Worm (Caenorhabditis elegans) whole organism, L1 larva: ENCODE measurements around the gene nspb-3.

ENCODE experiments used
- ama-1 ChIP-seq: fragments of 150-350 bp; optimal IDR thresholded peaks from 2 replicates; lab custom pipeline; 2014
- egl-27 ChIP-seq, 2 experiments: fragments of 150-350 bp in 1 of 2; sonication (generic microtip); optimal IDR thresholded peaks; 3 replicates each; lab custom pipeline; 2017 to 2018; ENCODE audit warnings: missing biosample characterization in 2 of 2, missing genetic modification characterization in 2 of 2, missing genetic modification reagents in 2 of 2
- lir-3 ChIP-seq: sonication (generic microtip); optimal IDR thresholded peaks from 2 replicates; lab custom pipeline; 2016; ENCODE audit warnings: mild to moderate bottlenecking, missing genetic modification characterization, moderate library complexity, missing compliant biosample characterization; ENCODE audit not compliant: poor library complexity
- nhr-76 ChIP-seq: sonication (generic microtip); optimal IDR thresholded peaks from 2 replicates; lab custom pipeline; 2017; ENCODE audit warnings: missing biosample characterization, missing genetic modification characterization
- pax-3 ChIP-seq: fragments of 200-800 bp; sonication (Bioruptor generic); optimal IDR thresholded peaks from 2 replicates; lab custom pipeline; 2018; ENCODE audit warnings: mild to moderate bottlenecking, missing genetic modification characterization, moderate library complexity, missing compliant biosample characterization
- skn-1 ChIP-seq: fragments of 150-350 bp; optimal IDR thresholded peaks from 2 replicates; lab custom pipeline; 2014; ENCODE audit warnings: missing biosample characterization, missing genetic modification characterization
- unc-86 ChIP-seq: sonication (generic microtip); optimal IDR thresholded peaks from 2 replicates; lab custom pipeline; 2016; ENCODE audit warnings: missing genetic modification characterization, missing compliant biosample characterization
- zag-1 ChIP-seq: fragments of 150-350 bp; optimal IDR thresholded peaks from 2 replicates; lab custom pipeline; 2014; ENCODE audit warnings: missing biosample characterization, missing genetic modification characterization
- ztf-11 ChIP-seq, 2 experiments: sonication (generic microtip); optimal IDR thresholded peaks; 2 replicates each; lab custom pipeline; 2016 to 2017; ENCODE audit warnings: missing genetic modification characterization in 2 of 2, missing biosample characterization in 1 of 2, missing compliant biosample characterization in 1 of 2

DNA sequence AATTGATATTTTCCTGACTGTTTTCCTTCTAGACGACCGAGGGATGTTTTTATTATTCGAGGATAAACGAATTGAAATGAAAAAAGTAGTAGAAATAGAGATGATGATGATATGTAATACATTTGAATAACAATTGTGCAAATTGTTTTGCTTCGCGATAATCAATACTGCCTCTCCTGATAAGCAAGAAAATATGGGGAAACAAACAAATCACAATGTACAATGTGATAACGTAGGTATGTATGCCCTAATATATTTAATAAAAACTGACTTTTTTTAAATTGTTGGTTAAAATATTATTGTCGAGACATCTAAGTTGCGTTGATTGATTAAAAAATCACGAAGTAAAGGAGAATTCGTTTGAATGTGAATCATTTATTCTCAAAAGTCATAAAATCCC lies 33.0 kb upstream of the nspb-3 start, which contains the start of gene cest-5.2:
- TF ChIP-seq egl-27 (tag; optimal IDR thresholded peaks at IDR 0.05; lab: Kevin White, UChicago) (no peak), zag-1 (tag; lab: Kevin White, UChicago) (no peak), pax-3 (tag; lab: Kevin White, UChicago) (no peak), ama-1 (no peak), ztf-11 (tag; optimal IDR thresholded peaks at IDR 0.05; lab: Kevin White, UChicago) (no peak), skn-1 (tag; lab: Kevin White, UChicago) (no peak), unc-86 (no peak), nhr-76 (tag; lab: Kevin White, UChicago) (no peak), lir-3 (tag; lab: Kevin White, UChicago) (no peak)
